Fruit fly (Drosophila melanogaster) whole organism, embryonic: Measurements from ENCODE around the gene CG5390.

Experiments used
- Antp ChIP-seq: fragments of 200-800 bp; sonication (Bioruptor generic); optimal IDR thresholded peaks from 3 replicates; lab custom pipeline; 2016; ENCODE audit warnings: missing biosample characterization, missing genetic modification characterization
- B-H2 ChIP-seq: fragments of 200-800 bp; sonication (Bioruptor generic); optimal IDR thresholded peaks from 2 replicates; lab custom pipeline; 2018; ENCODE audit warnings: missing biosample characterization, mild to moderate bottlenecking, missing genetic modification characterization
- BtbVII ChIP-seq: fragments of 200-800 bp; sonication (Bioruptor generic); optimal IDR thresholded peaks from 3 replicates; lab custom pipeline; 2017; ENCODE audit warnings: missing biosample characterization, mild to moderate bottlenecking, missing genetic modification characterization
- Bteb2 ChIP-seq: fragments of 200-800 bp; sonication (Bioruptor generic); optimal IDR thresholded peaks from 2 replicates; lab custom pipeline; 2016; ENCODE audit warnings: missing biosample characterization, missing genetic modification characterization
- CG10543 ChIP-seq: fragments of 200-800 bp; sonication (Bioruptor generic); optimal IDR thresholded peaks from 3 replicates; lab custom pipeline; 2017; ENCODE audit warnings: missing biosample characterization, mild to moderate bottlenecking, missing genetic modification characterization, moderate library complexity
- CG10654 ChIP-seq: fragments of 200-800 bp; sonication (Bioruptor generic); optimal IDR thresholded peaks from 2 replicates; lab custom pipeline; 2016; ENCODE audit warnings: missing biosample characterization, missing genetic modification characterization
- CG11085 ChIP-seq: fragments of 200-800 bp; sonication (Bioruptor generic); IDR thresholded peaks from 2 replicates; pipeline ENCODE4 v1.3.6; 2022; ENCODE audit warnings: missing biosample characterization, missing genetic modification characterization
- CG11456 ChIP-seq: fragments of 200-800 bp; sonication (Bioruptor generic); IDR thresholded peaks from 3 replicates; pipeline ENCODE4 v1.3.6; 2022; ENCODE audit warnings: missing biosample characterization, missing genetic modification characterization
- CG12104 ChIP-seq: fragments of 200-800 bp; sonication (Bioruptor generic); optimal IDR thresholded peaks from 3 replicates; lab custom pipeline; 2016; ENCODE audit warnings: missing biosample characterization, missing genetic modification characterization
- CG12155 ChIP-seq: fragments of 200-800 bp; sonication (Bioruptor generic); optimal IDR thresholded peaks from 3 replicates; lab custom pipeline; 2016; ENCODE audit warnings: missing biosample characterization, missing genetic modification characterization
- CG12744 ChIP-seq: fragments of 200-800 bp; sonication (Bioruptor generic); optimal IDR thresholded peaks from 2 replicates; lab custom pipeline; 2016; ENCODE audit warnings: missing biosample characterization, missing genetic modification characterization
- CG14710 ChIP-seq: fragments of 200-800 bp; sonication (Bioruptor generic); optimal IDR thresholded peaks from 3 replicates; lab custom pipeline; 2019; ENCODE audit warnings: missing biosample characterization, mild to moderate bottlenecking, missing genetic modification characterization, moderate library complexity
- CG17328 ChIP-seq: fragments of 200-800 bp; sonication (Bioruptor generic); IDR thresholded peaks from 2 replicates; pipeline ENCODE4 v1.3.6; 2022; ENCODE audit warnings: missing biosample characterization, missing genetic modification characterization
- CG18764 ChIP-seq: fragments of 200-800 bp; sonication (Bioruptor generic); optimal IDR thresholded peaks from 3 replicates; lab custom pipeline; 2016; ENCODE audit warnings: missing biosample characterization, missing genetic modification characterization
- CG32767 ChIP-seq: fragments of 200-800 bp; sonication (Bioruptor generic); IDR thresholded peaks from 2 replicates; pipeline ENCODE4 v1.3.6; 2022; ENCODE audit warnings: missing biosample characterization, missing genetic modification characterization
- CG4617 ChIP-seq: fragments of 200-800 bp; sonication (Bioruptor generic); optimal IDR thresholded peaks from 3 replicates; lab custom pipeline; 2016; ENCODE audit warnings: missing biosample characterization, missing genetic modification characterization, borderline replicate concordance
- CG6791 ChIP-seq: fragments of 200-800 bp; sonication (Bioruptor generic); IDR thresholded peaks from 3 replicates; pipeline ENCODE4 v1.3.6; 2022; ENCODE audit warnings: missing biosample characterization, missing genetic modification characterization; ENCODE audit not compliant: partially characterized antibody
- D ChIP-seq, 2 experiments: fragments of 200-800 bp in 1 of 2; fragments of >200 bp in 1 of 2; sonication (Bioruptor generic) in 1 of 2; optimal IDR thresholded peaks; 2 replicates in 1 of 2; 3 replicates in 1 of 2; lab custom pipeline; 2017; ENCODE audit warnings: mild to moderate bottlenecking in 1 of 2, missing biosample characterization in 1 of 2, missing genetic modification characterization in 1 of 2, missing genetic modification reagents in 1 of 2
- Drgx ChIP-seq: fragments of 200-800 bp; sonication (Bioruptor generic); IDR thresholded peaks from 2 replicates; pipeline ENCODE4 v1.3.6; 2022; ENCODE audit warnings: missing biosample characterization, missing genetic modification characterization
- HmgD ChIP-seq: fragments of 200-800 bp; sonication (Bioruptor generic); optimal IDR thresholded peaks from 3 replicates; lab custom pipeline; 2016; ENCODE audit warnings: missing biosample characterization, missing genetic modification characterization
- NK7.1 ChIP-seq: fragments of 200-800 bp; sonication (Bioruptor generic); optimal IDR thresholded peaks from 3 replicates; lab custom pipeline; 2016; ENCODE audit warnings: missing biosample characterization, missing genetic modification characterization
- Nf-YA ChIP-seq: fragments of 200-800 bp; sonication (Bioruptor generic); IDR thresholded peaks from 2 replicates; pipeline ENCODE4 v1.3.6; 2022; ENCODE audit warnings: missing biosample characterization, missing genetic modification characterization
- Ptx1 ChIP-seq: fragments of 200-800 bp; sonication (Bioruptor generic); IDR thresholded peaks from 2 replicates; pipeline ENCODE4 v1.3.6; 2022; ENCODE audit warnings: missing biosample characterization, missing genetic modification characterization
- Taf1 ChIP-seq: fragments of 200-800 bp; sonication (Bioruptor generic); IDR thresholded peaks from 2 replicates; pipeline ENCODE4 v1.3.6; 2022; ENCODE audit warnings: missing biosample characterization, missing genetic modification characterization
- YL-1 ChIP-seq: fragments of 200-800 bp; sonication (Bioruptor generic); optimal IDR thresholded peaks from 3 replicates; lab custom pipeline; 2017; ENCODE audit warnings: missing biosample characterization, mild to moderate bottlenecking, missing genetic modification characterization
- ase ChIP-seq: fragments of 200-800 bp; sonication (Bioruptor generic); IDR thresholded peaks from 3 replicates; pipeline ENCODE4 v1.3.6; 2022; ENCODE audit warnings: missing biosample characterization, missing genetic modification characterization
- ato ChIP-seq: fragments of 200-800 bp; sonication (Bioruptor generic); IDR thresholded peaks from 2 replicates; pipeline ENCODE4 v1.3.6; 2022; ENCODE audit warnings: missing biosample characterization, missing genetic modification characterization; ENCODE audit not compliant: partially characterized antibody
- az2 ChIP-seq: fragments of 200-800 bp; sonication (Bioruptor generic); optimal IDR thresholded peaks from 3 replicates; lab custom pipeline; 2016; ENCODE audit warnings: missing biosample characterization, missing genetic modification characterization
- emc ChIP-seq: fragments of 200-800 bp; sonication (Bioruptor generic); optimal IDR thresholded peaks from 2 replicates; lab custom pipeline; 2016; ENCODE audit warnings: missing biosample characterization, missing genetic modification characterization
- eve ChIP-seq, 2 experiments: fragments of >200 bp; optimal IDR thresholded peaks; 2 replicates each; lab custom pipeline; 2017; ENCODE audit warnings: missing biosample characterization in 2 of 2, missing genetic modification characterization in 2 of 2
- fu2 ChIP-seq: fragments of 200-800 bp; sonication (Bioruptor generic); optimal IDR thresholded peaks from 2 replicates; lab custom pipeline; 2016; ENCODE audit warnings: missing biosample characterization, missing genetic modification characterization
- gce ChIP-seq: fragments of 200-800 bp; sonication (Bioruptor generic); IDR thresholded peaks from 3 replicates; pipeline ENCODE4 v1.3.6; 2022; ENCODE audit warnings: missing biosample characterization, missing genetic modification characterization
- gcm ChIP-seq: fragments of 200-800 bp; sonication (Bioruptor generic); optimal IDR thresholded peaks from 2 replicates; lab custom pipeline; 2019; ENCODE audit warnings: missing biosample characterization, mild to moderate bottlenecking, missing genetic modification characterization, moderate library complexity
- gsb-n ChIP-seq: fragments of 200-800 bp; sonication (Bioruptor generic); optimal IDR thresholded peaks from 3 replicates; lab custom pipeline; 2018; ENCODE audit warnings: missing biosample characterization, mild to moderate bottlenecking, missing genetic modification characterization
- hbn ChIP-seq: fragments of 200-800 bp; sonication (Bioruptor generic); IDR thresholded peaks from 2 replicates; pipeline ENCODE4 v1.3.6; 2022; ENCODE audit warnings: missing biosample characterization, missing genetic modification characterization; ENCODE audit not compliant: partially characterized antibody
- jigr1 ChIP-seq: fragments of 200-800 bp; sonication (Bioruptor generic); IDR thresholded peaks from 3 replicates; pipeline ENCODE4 v1.3.6; 2022; ENCODE audit warnings: missing biosample characterization, missing genetic modification characterization
- klu ChIP-seq: fragments of 200-800 bp; sonication (Bioruptor generic); IDR thresholded peaks from 2 replicates; pipeline ENCODE4 v1.3.6; 2022; ENCODE audit warnings: missing biosample characterization, missing genetic modification characterization
- luna ChIP-seq: fragments of 200-800 bp; sonication (Bioruptor generic); optimal IDR thresholded peaks from 2 replicates; lab custom pipeline; 2016; ENCODE audit warnings: missing biosample characterization, missing genetic modification characterization
- mirr ChIP-seq: fragments of 200-800 bp; sonication (Bioruptor generic); optimal IDR thresholded peaks from 3 replicates; lab custom pipeline; 2018; ENCODE audit warnings: missing biosample characterization, mild to moderate bottlenecking, missing genetic modification characterization
- pfk ChIP-seq: fragments of 200-800 bp; sonication (Bioruptor generic); optimal IDR thresholded peaks from 2 replicates; lab custom pipeline; 2018; ENCODE audit warnings: missing biosample characterization, mild to moderate bottlenecking, missing genetic modification characterization, moderate library complexity
- pita ChIP-seq: fragments of 200-800 bp; sonication (Bioruptor generic); optimal IDR thresholded peaks from 2 replicates; lab custom pipeline; 2017; ENCODE audit warnings: missing biosample characterization, mild to moderate bottlenecking, missing genetic modification characterization
- psq ChIP-seq: fragments of 200-800 bp; sonication (Bioruptor generic); optimal IDR thresholded peaks from 2 replicates; lab custom pipeline; 2017; ENCODE audit warnings: missing biosample characterization, missing genetic modification characterization
- sens-2 ChIP-seq: fragments of 200-800 bp; sonication (Bioruptor generic); IDR thresholded peaks from 2 replicates; pipeline ENCODE4 v1.3.6; 2022; ENCODE audit warnings: missing biosample characterization, missing genetic modification characterization
- seq ChIP-seq: fragments of 200-800 bp; sonication (Bioruptor generic); IDR thresholded peaks from 2 replicates; pipeline ENCODE4 v1.3.6; 2022; ENCODE audit warnings: missing biosample characterization, missing genetic modification characterization
- sim ChIP-seq: fragments of 200-800 bp; sonication (Bioruptor generic); IDR thresholded peaks from 2 replicates; pipeline ENCODE4 v1.3.6; 2022; ENCODE audit warnings: missing biosample characterization, missing genetic modification characterization
- slbo ChIP-seq: fragments of 200-800 bp; sonication (Bioruptor generic); IDR thresholded peaks from 2 replicates; pipeline ENCODE4 v1.3.6; 2022; ENCODE audit warnings: missing biosample characterization, missing genetic modification characterization
- tio ChIP-seq: fragments of 200-800 bp; sonication (Bioruptor generic); optimal IDR thresholded peaks from 2 replicates; lab custom pipeline; 2017; ENCODE audit warnings: missing biosample characterization, missing genetic modification characterization, inconsistent platforms
- toy ChIP-seq: fragments of 200-800 bp; sonication (Bioruptor generic); IDR thresholded peaks from 2 replicates; pipeline ENCODE4 v1.3.6; 2022; ENCODE audit warnings: missing biosample characterization, missing genetic modification characterization
- twi ChIP-seq: fragments of 200-800 bp; optimal IDR thresholded peaks from 2 replicates; lab custom pipeline; 2019; ENCODE audit warnings: missing biosample characterization, mild to moderate bottlenecking, missing genetic modification characterization, moderate library complexity
- unpg ChIP-seq: fragments of 200-800 bp; sonication (Bioruptor generic); optimal IDR thresholded peaks from 3 replicates; lab custom pipeline; 2018; ENCODE audit warnings: missing biosample characterization, mild to moderate bottlenecking, missing genetic modification characterization, moderate library complexity
- wor ChIP-seq: fragments of 200-800 bp; sonication (Bioruptor generic); IDR thresholded peaks from 2 replicates; pipeline ENCODE4 v1.3.6; 2022; ENCODE audit warnings: missing biosample characterization, missing genetic modification characterization
- zen2 ChIP-seq: fragments of 200-800 bp; sonication (Bioruptor generic); IDR thresholded peaks from 3 replicates; pipeline ENCODE4 v1.3.6; 2022; ENCODE audit warnings: missing biosample characterization, missing genetic modification characterization; ENCODE audit not compliant: partially characterized antibody

The CG5390 gene

dm6 chr2L:10342471-10342870 is 36.1 kb upstream of the CG5390 start, which contains the start of gene Sps2 (continued):
- TF ChIP-seq hbn (GFP tag; lab: Robert Waterston, UW), result peak; percentile 68; the same call in 1 of the 2 replicates
- peak; percentile 27; the same call in 1 of the 2 replicates for TF ChIP-seq CG17328 (GFP tag; lab: Robert Waterston, UW)
- TF ChIP-seq CG12744 (GFP tag; lab: Kevin White, UChicago), result no peak
- peak; percentile 83 for TF ChIP-seq CG6791 (GFP tag; lab: Robert Waterston, UW)
- no peak for TF ChIP-seq HmgD (GFP tag; lab: Kevin White, UChicago)
- no peak for TF ChIP-seq Antp (GFP tag; lab: Kevin White, UChicago)
- TF ChIP-seq B-H2 (GFP tag; lab: Kevin White, UChicago), result no peak
- TF ChIP-seq eve (GFP tag; optimal IDR thresholded peaks at IDR 0.05; lab: Kevin White, UChicago), result no peak
- TF ChIP-seq wor (GFP tag; lab: Robert Waterston, UW), result no peak
- no peak for TF ChIP-seq BtbVII (GFP tag; lab: Kevin White, UChicago)
- TF ChIP-seq Taf1 (GFP tag; lab: Robert Waterston, UW), result no peak
- no peak for TF ChIP-seq gsb-n (tag; lab: Kevin White, UChicago)
- peak; percentile 44 for TF ChIP-seq pfk
- no peak for TF ChIP-seq CG12104 (GFP tag; lab: Kevin White, UChicago)
- no peak for TF ChIP-seq seq (GFP tag; lab: Robert Waterston, UW)
- TF ChIP-seq CG10543, result no peak
- TF ChIP-seq luna (GFP tag; lab: Kevin White, UChicago), result no peak
- TF ChIP-seq CG18764 (GFP tag; lab: Kevin White, UChicago), result no peak
- no peak for TF ChIP-seq CG12155 (GFP tag; lab: Kevin White, UChicago)
- no peak for TF ChIP-seq mirr (GFP tag; lab: Kevin White, UChicago)
- no peak for TF ChIP-seq CG11085
- TF ChIP-seq slbo (GFP tag; lab: Robert Waterston, UW), result no peak; the same call in 1 of the 2 replicates
- no peak for TF ChIP-seq emc (GFP tag; lab: Kevin White, UChicago)
- TF ChIP-seq gcm (GFP tag; lab: Kevin White, UChicago), result no peak
- TF ChIP-seq sim (GFP tag; lab: Robert Waterston, UW), result no peak
- TF ChIP-seq CG4617 (GFP tag; lab: Kevin White, UChicago), result peak; percentile 35
- TF ChIP-seq unpg, result no peak
- no peak for TF ChIP-seq D (optimal IDR thresholded peaks at IDR 0.05; lab: Kevin White, UChicago)
- no peak for TF ChIP-seq D (GFP tag; optimal IDR thresholded peaks at IDR 0.05; lab: Kevin White, UChicago)
- TF ChIP-seq pita (GFP tag; lab: Kevin White, UChicago), result no peak
- TF ChIP-seq twi, result no peak
- no peak for TF ChIP-seq Drgx (GFP tag; lab: Robert Waterston, UW)
- TF ChIP-seq CG14710 (tag; lab: Kevin White, UChicago), result peak; percentile 45
- TF ChIP-seq zen2, result no peak; the same call in 2 of the 3 replicates
- TF ChIP-seq NK7.1 (GFP tag; lab: Kevin White, UChicago), result no peak
- TF ChIP-seq YL-1 (GFP tag; lab: Kevin White, UChicago), result no peak
- no peak for TF ChIP-seq CG10654 (GFP tag; lab: Kevin White, UChicago)
- TF ChIP-seq ase, result no peak
- no peak for TF ChIP-seq az2 (GFP tag; lab: Kevin White, UChicago)
- no peak for TF ChIP-seq tio
- TF ChIP-seq jigr1, result no peak
- TF ChIP-seq gce (GFP tag; lab: Robert Waterston, UW), result no peak
- TF ChIP-seq Bteb2, result no peak
- no peak for TF ChIP-seq psq (GFP tag; lab: Kevin White, UChicago)
- no peak for TF ChIP-seq fu2 (GFP tag; lab: Kevin White, UChicago)
- TF ChIP-seq sens-2 (GFP tag; lab: Robert Waterston, UW), result no peak
- no peak for TF ChIP-seq CG32767 (GFP tag; lab: Robert Waterston, UW)
- TF ChIP-seq Nf-YA (GFP tag; lab: Robert Waterston, UW), result no peak
- TF ChIP-seq toy (GFP tag; lab: Robert Waterston, UW), result no peak
- no peak for TF ChIP-seq CG11456
- TF ChIP-seq Ptx1, result no peak
- TF ChIP-seq klu, result no peak
- peak; percentile 51; the same call in 1 of the 2 replicates for TF ChIP-seq ato (GFP tag; lab: Robert Waterston, UW)
